Fruit fly (Drosophila melanogaster): ENCODE data around the gene CG14260.
A peak's percentile ranks its signal among the peaks of the same experiment; 100 is the strongest.

The CG14260 gene

DNA sequence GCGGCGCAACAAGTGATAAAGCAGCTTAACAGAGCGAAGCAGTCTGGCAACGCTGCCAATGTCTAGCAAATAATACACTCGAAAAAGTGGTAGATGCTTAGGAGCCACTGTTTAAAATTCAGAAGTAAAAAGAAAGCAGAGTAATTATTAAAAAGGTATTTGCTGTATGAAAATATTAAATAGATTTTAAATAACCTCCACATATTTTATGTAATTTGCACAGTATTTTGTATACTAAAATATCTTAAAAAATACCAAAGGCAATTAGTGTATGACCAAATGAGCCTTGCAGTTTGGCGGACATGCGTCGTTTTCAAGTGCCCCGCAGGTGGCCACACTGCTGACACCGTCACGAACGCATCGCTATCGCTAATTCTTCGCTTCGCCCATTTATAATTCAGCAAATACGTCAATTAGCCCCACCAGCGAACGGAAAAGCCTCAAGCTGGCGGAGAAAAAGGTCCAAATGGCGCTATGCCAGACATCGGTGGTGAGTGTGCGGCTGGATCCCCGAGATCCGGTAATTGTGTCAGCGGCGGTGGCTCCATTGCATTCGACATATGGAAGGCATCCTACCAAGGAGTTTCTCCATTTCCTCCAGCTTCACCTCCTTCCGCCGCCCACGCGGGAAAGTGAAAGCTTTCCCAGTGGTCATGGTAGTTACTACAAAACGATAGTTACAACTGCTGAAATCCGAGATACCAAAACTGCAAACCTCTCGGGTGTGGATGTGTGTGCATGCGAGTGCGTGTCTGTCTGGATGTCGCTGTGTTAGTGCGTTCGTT, 11.9 kb upstream of the CG14260 start, which contains the start of gene pll (continued):
- TF ChIP-seq Hr39 (GFP tag; optimal IDR thresholded peaks at IDR 0.05), result peak; percentile 81
- TF ChIP-seq Smox (GFP tag; optimal IDR thresholded peaks at IDR 0.05), result peak; percentile 78
- peak; percentile 68 for TF ChIP-seq CG8632 (GFP tag; optimal IDR thresholded peaks at IDR 0.05)
- TF ChIP-seq fd85E (GFP tag; optimal IDR thresholded peaks at IDR 0.05), result no peak
- TF ChIP-seq CG6808 (GFP tag; optimal IDR thresholded peaks at IDR 0.05), result no peak
- peak; percentile 80 for TF ChIP-seq CG3032 (tag; optimal IDR thresholded peaks at IDR 0.05)
- TF ChIP-seq net (GFP tag; optimal IDR thresholded peaks at IDR 0.05), result peak; percentile 64
- peak; percentile 70; the same call in 1 of the 2 replicates for TF ChIP-seq CG11294 (GFP tag; IDR thresholded peaks at IDR 0.05)
- TF ChIP-seq Ets21C (GFP tag; optimal IDR thresholded peaks at IDR 0.05), result no peak
- peak; percentile 91 for TF ChIP-seq CG6163 (GFP tag; IDR thresholded peaks at IDR 0.05)
- peak; percentile 58 for TF ChIP-seq Eip93F (GFP tag; optimal IDR thresholded peaks at IDR 0.05)
- TF ChIP-seq CG4318 (GFP tag; optimal IDR thresholded peaks at IDR 0.05), result no peak
- TF ChIP-seq Hr38 (GFP tag; optimal IDR thresholded peaks at IDR 0.05), result no peak
- TF ChIP-seq dac (GFP tag; optimal IDR thresholded peaks at IDR 0.05), result no peak
- TF ChIP-seq CG3919 (GFP tag; optimal IDR thresholded peaks at IDR 0.05), result peak; percentile 89
- TF ChIP-seq Ets96B (tag; optimal IDR thresholded peaks at IDR 0.05), result peak; percentile 73
- TF ChIP-seq CG6854 (GFP tag; optimal IDR thresholded peaks at IDR 0.05), result no peak
- TF ChIP-seq fd59A (GFP tag; optimal IDR thresholded peaks at IDR 0.05), result peak; percentile 40
- peak; percentile 61 for TF ChIP-seq Sox15 (GFP tag; optimal IDR thresholded peaks at IDR 0.05)
- peak; percentile 94 for TF ChIP-seq svp (GFP tag)
- TF ChIP-seq Sox102F (GFP tag; optimal IDR thresholded peaks at IDR 0.05), result no peak
- TF ChIP-seq ss (GFP tag; optimal IDR thresholded peaks at IDR 0.05), result no peak
- no peak for TF ChIP-seq pdm3 (GFP tag; optimal IDR thresholded peaks at IDR 0.05)
- peak; percentile 65 for TF ChIP-seq dsx (GFP tag; optimal IDR thresholded peaks at IDR 0.05; ENCODE audit: poor library complexity, severe bottlenecking)
- TF ChIP-seq fkh (GFP tag; optimal IDR thresholded peaks at IDR 0.05), result peak; percentile 17
- no peak for TF ChIP-seq CG9139 (GFP tag; optimal IDR thresholded peaks at IDR 0.05)
- TF ChIP-seq cyc (GFP tag; optimal IDR thresholded peaks at IDR 0.05), result peak; percentile 82

dm6 chr3R:27253921-27254376, 11.3 kb upstream of the CG14260 start:
- TF ChIP-seq dsx (GFP tag; optimal IDR thresholded peaks at IDR 0.05; ENCODE audit: poor library complexity, severe bottlenecking), result no peak
- TF ChIP-seq fkh (GFP tag; optimal IDR thresholded peaks at IDR 0.05), result peak; percentile 47
- TF ChIP-seq Eip78C (GFP tag), result peak; percentile 42
- no peak for TF ChIP-seq Blimp-1 (GFP tag; optimal IDR thresholded peaks at IDR 0.05)
- TF ChIP-seq CG1621 (tag; optimal IDR thresholded peaks at IDR 0.05), result no peak

DNA sequence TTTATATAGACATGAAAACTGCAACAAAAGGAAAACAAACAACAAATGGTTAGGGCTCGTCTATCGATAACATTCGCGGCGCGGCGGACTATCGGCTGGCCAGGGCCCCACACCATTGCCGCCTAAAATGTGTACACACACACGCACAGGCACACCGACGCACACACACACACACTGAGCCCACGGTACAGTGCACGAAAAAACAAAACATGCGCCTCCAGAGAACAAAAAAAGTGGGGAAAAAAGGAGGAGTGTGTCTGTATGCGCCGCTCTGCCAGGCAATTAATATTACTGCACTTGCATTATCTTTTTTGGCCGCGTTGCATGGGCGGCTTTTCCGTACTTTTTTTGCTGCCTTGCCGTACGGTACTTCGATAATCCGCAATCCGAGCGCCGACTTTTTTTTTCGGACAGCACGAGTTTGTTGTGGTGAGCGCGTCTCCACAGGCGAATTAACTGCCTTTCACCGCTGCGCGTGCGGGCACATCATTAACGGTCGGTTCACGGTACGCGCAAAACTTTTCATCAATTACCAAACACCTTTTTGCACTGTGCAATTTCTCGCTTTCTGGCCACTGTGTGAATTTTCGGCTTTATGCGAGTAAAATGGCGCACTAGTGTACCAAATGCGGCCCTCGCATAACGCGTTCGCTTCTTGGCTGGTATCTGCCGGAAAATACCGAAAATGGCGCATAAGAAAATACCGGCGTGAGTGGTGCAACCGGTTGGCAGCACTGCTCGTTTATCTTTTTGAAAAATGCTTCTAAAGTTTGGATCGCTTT, 1.6 kb upstream of the CG14260 start, which contains the start of gene woc:
Gene woc (minus strand): TSS at position 622 of the 782 bp plus-strand sequence.
- peak; percentile 84 for TF ChIP-seq esn (GFP tag; optimal IDR thresholded peaks at IDR 0.05)
- TF ChIP-seq Eip93F (GFP tag; optimal IDR thresholded peaks at IDR 0.05), result no peak
- TF ChIP-seq CG3919 (GFP tag; optimal IDR thresholded peaks at IDR 0.05), result peak; percentile 86
- no peak for TF ChIP-seq Blimp-1 (GFP tag; optimal IDR thresholded peaks at IDR 0.05)
- peak; percentile 73 for TF ChIP-seq CG8632 (GFP tag; optimal IDR thresholded peaks at IDR 0.05)
- peak; percentile 50 for TF ChIP-seq pdm3 (GFP tag; optimal IDR thresholded peaks at IDR 0.05)
- peak; percentile 69 for TF ChIP-seq Eip75B (GFP tag; optimal IDR thresholded peaks at IDR 0.05)
- TF ChIP-seq CG7368 (GFP tag; optimal IDR thresholded peaks at IDR 0.05), result peak; percentile 77
- TF ChIP-seq Eip78C (GFP tag), result peak; percentile 93
- TF ChIP-seq dsx (GFP tag; optimal IDR thresholded peaks at IDR 0.05; ENCODE audit: poor library complexity, severe bottlenecking), result peak; percentile 68
- TF ChIP-seq cyc (GFP tag; optimal IDR thresholded peaks at IDR 0.05), result peak; percentile 76
- TF ChIP-seq Sox15 (GFP tag; optimal IDR thresholded peaks at IDR 0.05), result peak; percentile 79
- peak; percentile 86 for TF ChIP-seq CG1621 (tag; optimal IDR thresholded peaks at IDR 0.05)
- TF ChIP-seq CG4318 (GFP tag; optimal IDR thresholded peaks at IDR 0.05), result no peak
- peak; percentile 91 for TF ChIP-seq CG16779 (tag; optimal IDR thresholded peaks at IDR 0.05)
- peak; percentile 38 for TF ChIP-seq Hr4 (GFP tag; optimal IDR thresholded peaks at IDR 0.05)
- TF ChIP-seq net (GFP tag; optimal IDR thresholded peaks at IDR 0.05), result peak; percentile 87
- peak; percentile 84 for TF ChIP-seq acj6 (GFP tag; optimal IDR thresholded peaks at IDR 0.05)
- peak; percentile 91 for TF ChIP-seq eg (GFP tag; IDR thresholded peaks at IDR 0.05)
- no peak for TF ChIP-seq Met (GFP tag; optimal IDR thresholded peaks at IDR 0.05)
- peak; percentile 81 for TF ChIP-seq spab (GFP tag; optimal IDR thresholded peaks at IDR 0.05)
- TF ChIP-seq CG31627 (GFP tag; optimal IDR thresholded peaks at IDR 0.05), result peak; percentile 83
- peak; percentile 90 to 92 for TF ChIP-seq ss (GFP tag; optimal IDR thresholded peaks at IDR 0.05)
- TF ChIP-seq salr (GFP tag; optimal IDR thresholded peaks at IDR 0.05), result peak in 1 of 2 experiments; percentile 56
- TF ChIP-seq CG10669 (GFP tag; optimal IDR thresholded peaks at IDR 0.05), result peak; percentile 69
- peak; percentile 4 for TF ChIP-seq Hr38 (GFP tag; optimal IDR thresholded peaks at IDR 0.05)
- peak; percentile 63 for TF ChIP-seq CG3032 (tag; optimal IDR thresholded peaks at IDR 0.05)
